Worm (Caenorhabditis elegans) whole organism, mixed stage, embryonic: ENCODE data around the gene R102.2.

ENCODE experiments used
- blmp-1 ChIP-seq: fragments of 150-350 bp; optimal IDR thresholded peaks from 2 replicates; lab custom pipeline; 2014; ENCODE audit warnings: missing biosample characterization, missing genetic modification characterization
- ceh-39 ChIP-seq: fragments of 150-350 bp; optimal IDR thresholded peaks from 2 replicates; lab custom pipeline; 2014; ENCODE audit warnings: missing biosample characterization, missing genetic modification characterization
- mls-2 ChIP-seq: sonication (generic microtip); optimal IDR thresholded peaks from 2 replicates; lab custom pipeline; 2016; ENCODE audit warnings: mild to moderate bottlenecking, missing genetic modification characterization, moderate library complexity, missing compliant biosample characterization
- unc-39 ChIP-seq: fragments of 150-350 bp; optimal IDR thresholded peaks from 2 replicates; lab custom pipeline; 2014; ENCODE audit warnings: missing biosample characterization, missing genetic modification characterization

Gene R102.2

DNA sequence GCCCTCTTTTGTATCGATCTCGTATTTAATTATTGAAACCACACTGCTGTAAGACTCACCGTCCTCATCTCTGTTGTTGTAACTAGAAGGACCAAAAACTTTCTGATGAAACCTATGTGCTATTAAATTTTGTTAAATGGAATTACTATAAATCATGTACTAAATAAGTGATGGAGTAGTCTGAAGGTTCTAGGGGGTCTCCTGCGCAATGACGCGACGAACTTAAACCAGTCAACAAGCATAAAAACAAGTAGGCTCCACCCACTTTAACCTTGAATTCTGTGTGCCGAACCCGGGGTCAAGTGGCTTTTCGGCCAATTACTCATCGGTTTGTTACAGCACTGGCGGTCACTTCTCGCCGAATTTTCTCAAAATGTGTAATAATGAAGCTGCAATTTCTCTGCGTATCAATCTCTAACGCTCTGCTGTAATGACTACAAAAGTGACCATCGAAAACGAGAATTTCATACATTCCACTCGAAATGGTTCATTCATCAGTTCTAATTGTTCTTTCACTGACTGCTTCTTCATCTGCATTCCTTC lies 49.7 kb downstream of the R102.2 start, which contains the start of gene grl-21:
Gene grl-21, plus strand, starts transcription at position 464 of the 543 bp plus-strand sequence.
- no peak for TF ChIP-seq unc-39 (tag; lab: Kevin White, UChicago)
- TF ChIP-seq blmp-1 (tag; lab: Kevin White, UChicago): no peak
- no peak for TF ChIP-seq ceh-39 (tag; lab: Kevin White, UChicago)
- TF ChIP-seq mls-2 (tag; lab: Kevin White, UChicago): no peak
- TF ChIP-seq, all 35 proteins: peak for 0
